Fruit fly (Drosophila melanogaster) whole organism, embryonic: ENCODE results near the gene DAAM.
A peak's percentile ranks its signal among the peaks of the same experiment; 100 is the strongest.

ENCODE experiments used
- Abd-B ChIP-seq: fragments of 200-800 bp; sonication (Bioruptor generic); optimal IDR thresholded peaks from 2 replicates; lab custom pipeline; 2018; ENCODE audit warnings: missing biosample characterization, mild to moderate bottlenecking, missing genetic modification characterization, moderate library complexity
- BEAF-32 ChIP-seq: fragments of 200-800 bp; sonication (Bioruptor generic); optimal IDR thresholded peaks from 3 replicates; lab custom pipeline; 2017; ENCODE audit warnings: missing biosample characterization, missing genetic modification characterization, mild to moderate bottlenecking, moderate library complexity, missing genetic modification reagents
- CG10959 ChIP-seq: fragments of 200-800 bp; sonication (Bioruptor generic); IDR thresholded peaks from 2 replicates; pipeline ENCODE4 v1.3.6; 2022; ENCODE audit warnings: missing biosample characterization, missing genetic modification characterization
- CG12104 ChIP-seq: fragments of 200-800 bp; sonication (Bioruptor generic); optimal IDR thresholded peaks from 3 replicates; lab custom pipeline; 2016; ENCODE audit warnings: missing biosample characterization, missing genetic modification characterization
- CG12155 ChIP-seq: fragments of 200-800 bp; sonication (Bioruptor generic); optimal IDR thresholded peaks from 3 replicates; lab custom pipeline; 2016; ENCODE audit warnings: missing biosample characterization, missing genetic modification characterization
- CG12744 ChIP-seq: fragments of 200-800 bp; sonication (Bioruptor generic); optimal IDR thresholded peaks from 2 replicates; lab custom pipeline; 2016; ENCODE audit warnings: missing biosample characterization, missing genetic modification characterization
- CG12942 ChIP-seq: fragments of 200-800 bp; sonication (Bioruptor generic); optimal IDR thresholded peaks from 3 replicates; lab custom pipeline; 2016; ENCODE audit warnings: missing biosample characterization, missing genetic modification characterization
- CG14667 ChIP-seq: fragments of 200-800 bp; sonication (Bioruptor generic); IDR thresholded peaks from 2 replicates; pipeline ENCODE4 v1.3.6; 2022; ENCODE audit warnings: missing biosample characterization, missing genetic modification characterization
- CG15269 ChIP-seq: fragments of 200-800 bp; sonication (Bioruptor generic); optimal IDR thresholded peaks from 2 replicates; lab custom pipeline; 2018; ENCODE audit warnings: missing biosample characterization, mild to moderate bottlenecking, missing genetic modification characterization, moderate library complexity
- CG1529 ChIP-seq: fragments of 200-800 bp; sonication (Bioruptor generic); optimal IDR thresholded peaks from 3 replicates; lab custom pipeline; 2018; ENCODE audit warnings: missing biosample characterization, missing genetic modification characterization
- CG17186 ChIP-seq: fragments of 200-800 bp; sonication (Bioruptor generic); optimal IDR thresholded peaks from 3 replicates; lab custom pipeline; 2017; ENCODE audit warnings: missing biosample characterization, missing genetic modification reagents, missing genetic modification characterization
- CG17568 ChIP-seq: fragments of 200-800 bp; sonication (Bioruptor generic); optimal IDR thresholded peaks from 2 replicates; lab custom pipeline; 2018; ENCODE audit warnings: missing biosample characterization, mild to moderate bottlenecking, missing genetic modification characterization, moderate library complexity
- CG1792 ChIP-seq: fragments of 200-800 bp; sonication (Bioruptor generic); optimal IDR thresholded peaks from 2 replicates; lab custom pipeline; 2016; ENCODE audit warnings: missing biosample characterization, missing genetic modification characterization
- CG34224 ChIP-seq: fragments of 200-800 bp; sonication (Bioruptor generic); IDR thresholded peaks from 3 replicates; pipeline ENCODE4 v1.3.6; 2022; ENCODE audit warnings: missing biosample characterization, missing genetic modification characterization; ENCODE audit not compliant: partially characterized antibody
- CG34422 ChIP-seq: fragments of 200-800 bp; sonication (Bioruptor generic); IDR thresholded peaks from 3 replicates; pipeline ENCODE4 v1.3.6; 2022; ENCODE audit warnings: missing biosample characterization, missing genetic modification characterization
- CG4854 ChIP-seq: fragments of 200-800 bp; sonication (Bioruptor generic); optimal IDR thresholded peaks from 2 replicates; lab custom pipeline; 2016; ENCODE audit warnings: missing biosample characterization, missing genetic modification characterization, inconsistent platforms
- CG6654 ChIP-seq: fragments of 200-800 bp; sonication (Bioruptor generic); optimal IDR thresholded peaks from 2 replicates; lab custom pipeline; 2017; ENCODE audit warnings: missing biosample characterization, mild to moderate bottlenecking, missing genetic modification characterization
- CG7786 ChIP-seq: fragments of 200-800 bp; sonication (Bioruptor generic); optimal IDR thresholded peaks from 2 replicates; lab custom pipeline; 2016; ENCODE audit warnings: missing biosample characterization, missing genetic modification characterization
- CG8290 ChIP-seq, 3 experiments: fragments of 200-800 bp; sonication (Bioruptor generic); optimal IDR thresholded peaks; 2 replicates each; lab custom pipeline; 2016 to 2019; ENCODE audit warnings: missing biosample characterization in 3 of 3, missing genetic modification characterization in 3 of 3, mild to moderate bottlenecking in 2 of 3, moderate library complexity in 1 of 3
- CG9797 ChIP-seq: fragments of 200-800 bp; sonication (Bioruptor generic); optimal IDR thresholded peaks from 3 replicates; lab custom pipeline; 2018; ENCODE audit warnings: missing biosample characterization, mild to moderate bottlenecking, missing genetic modification characterization
- E2f1 ChIP-seq: fragments of 200-800 bp; sonication (Bioruptor generic); IDR thresholded peaks from 2 replicates; pipeline ENCODE4 v1.3.6; 2022; ENCODE audit warnings: missing biosample characterization, missing genetic modification characterization
- Fer1 ChIP-seq: fragments of 200-800 bp; sonication (Bioruptor generic); optimal IDR thresholded peaks from 2 replicates; lab custom pipeline; 2017; ENCODE audit warnings: missing biosample characterization, mild to moderate bottlenecking, missing genetic modification characterization
- Hand ChIP-seq: fragments of 200-800 bp; sonication (Bioruptor generic); optimal IDR thresholded peaks from 2 replicates; lab custom pipeline; 2017; ENCODE audit warnings: mild to moderate bottlenecking, missing biosample characterization, missing genetic modification reagents, missing genetic modification characterization
- Hmr ChIP-seq: fragments of 200-800 bp; sonication (Bioruptor generic); optimal IDR thresholded peaks from 3 replicates; lab custom pipeline; 2017; ENCODE audit warnings: mild to moderate bottlenecking, missing biosample characterization, missing genetic modification reagents, missing genetic modification characterization
- Hsf ChIP-seq: fragments of 200-800 bp; sonication (Bioruptor generic); optimal IDR thresholded peaks from 3 replicates; lab custom pipeline; 2016; ENCODE audit warnings: missing biosample characterization, missing genetic modification characterization
- Spps ChIP-seq: fragments of 200-800 bp; sonication (Bioruptor generic); optimal IDR thresholded peaks from 2 replicates; lab custom pipeline; 2018; ENCODE audit warnings: missing biosample characterization, mild to moderate bottlenecking, missing genetic modification characterization
- Stat92E ChIP-seq, 3 experiments: fragments of >200 bp in 2 of 3; fragments of 200-800 bp in 1 of 3; sonication (Bioruptor generic) in 1 of 3; optimal IDR thresholded peaks; 2 replicates each; lab custom pipeline; 2017 to 2019; ENCODE audit warnings: missing biosample characterization in 3 of 3, missing genetic modification characterization in 3 of 3, mild to moderate bottlenecking in 1 of 3, moderate library complexity in 1 of 3
- Tbp ChIP-seq: fragments of >200 bp; optimal IDR thresholded peaks from 2 replicates; lab custom pipeline; 2018; ENCODE audit warnings: missing biosample characterization, missing genetic modification characterization
- Vsx1 ChIP-seq: fragments of 200-800 bp; sonication (Bioruptor generic); optimal IDR thresholded peaks from 2 replicates; lab custom pipeline; 2017; ENCODE audit warnings: missing biosample characterization, mild to moderate bottlenecking, missing genetic modification characterization, missing genetic modification reagents
- abd-A ChIP-seq: fragments of 200-800 bp; sonication (Bioruptor generic); optimal IDR thresholded peaks from 3 replicates; lab custom pipeline; 2019; ENCODE audit warnings: missing biosample characterization, mild to moderate bottlenecking, missing genetic modification characterization, moderate library complexity
- bowl ChIP-seq: fragments of 200-800 bp; sonication (Bioruptor generic); IDR thresholded peaks from 2 replicates; pipeline ENCODE4 v1.3.6; 2022; ENCODE audit warnings: missing biosample characterization, missing genetic modification characterization
- chinmo ChIP-seq: fragments of 200-800 bp; sonication (Bioruptor generic); IDR thresholded peaks from 4 replicates; pipeline ENCODE4 v1.3.6; 2022; ENCODE audit warnings: missing biosample characterization, missing genetic modification characterization; ENCODE audit not compliant: partially characterized antibody
- chn ChIP-seq: fragments of 200-800 bp; sonication (Bioruptor generic); optimal IDR thresholded peaks from 2 replicates; lab custom pipeline; 2016; ENCODE audit warnings: missing biosample characterization, missing genetic modification characterization
- disco-r ChIP-seq: fragments of 200-800 bp; sonication (Bioruptor generic); optimal IDR thresholded peaks from 2 replicates; lab custom pipeline; 2016; ENCODE audit warnings: missing biosample characterization, missing genetic modification characterization
- dmrt99B ChIP-seq: fragments of 200-800 bp; sonication (Bioruptor generic); optimal IDR thresholded peaks from 2 replicates; lab custom pipeline; 2018; ENCODE audit warnings: missing biosample characterization, mild to moderate bottlenecking, missing genetic modification characterization, moderate library complexity
- fd3F ChIP-seq: fragments of 200-800 bp; sonication (Bioruptor generic); optimal IDR thresholded peaks from 2 replicates; lab custom pipeline; 2018; ENCODE audit warnings: missing biosample characterization, mild to moderate bottlenecking, missing genetic modification characterization, moderate library complexity
- h ChIP-seq: fragments of >200 bp; optimal IDR thresholded peaks from 2 replicates; lab custom pipeline; 2017
- ham ChIP-seq: fragments of 200-800 bp; sonication (Bioruptor generic); IDR thresholded peaks from 2 replicates; pipeline ENCODE4 v1.3.6; 2022; ENCODE audit warnings: missing biosample characterization, missing genetic modification characterization
- ken ChIP-seq: fragments of 200-800 bp; sonication (Bioruptor generic); IDR thresholded peaks from 3 replicates; pipeline ENCODE4 v1.3.6; 2022; ENCODE audit warnings: missing biosample characterization, missing genetic modification characterization
- prd ChIP-seq, 3 experiments: fragments of >200 bp in 2 of 3; fragments of 200-800 bp in 1 of 3; sonication (Bioruptor generic) in 1 of 3; optimal IDR thresholded peaks in 2 of 3; IDR thresholded peaks in 1 of 3; 2 replicates in 2 of 3; 3 replicates in 1 of 3; pipeline versions ENCODE4 v1.3.6 to Lab custom; 2017 to 2022; ENCODE audit warnings: missing biosample characterization in 1 of 3, missing genetic modification characterization in 1 of 3
- sens ChIP-seq: fragments of 200-800 bp; sonication (Bioruptor generic); peaks from one replicate; lab custom pipeline; 2016; ENCODE audit warnings: missing biosample characterization, missing genetic modification characterization
- sima ChIP-seq: fragments of 200-800 bp; sonication (Bioruptor generic); optimal IDR thresholded peaks from 2 replicates; lab custom pipeline; 2016; ENCODE audit warnings: missing biosample characterization, missing genetic modification characterization
- stwl ChIP-seq: fragments of 200-800 bp; sonication (Bioruptor generic); optimal IDR thresholded peaks from 3 replicates; lab custom pipeline; 2018; ENCODE audit warnings: missing biosample characterization, mild to moderate bottlenecking, missing genetic modification characterization, moderate library complexity
- tll ChIP-seq, 2 experiments: fragments of 200-800 bp in 1 of 2; fragments of >200 bp in 1 of 2; sonication (Bioruptor generic) in 1 of 2; optimal IDR thresholded peaks; 2 replicates each; lab custom pipeline; 2017 to 2019; ENCODE audit warnings: missing biosample characterization in 2 of 2, missing genetic modification characterization in 2 of 2, mild to moderate bottlenecking in 1 of 2, moderate library complexity in 1 of 2
- trh ChIP-seq: fragments of 200-800 bp; sonication (Bioruptor generic); optimal IDR thresholded peaks from 2 replicates; lab custom pipeline; 2016; ENCODE audit warnings: missing biosample characterization, missing genetic modification characterization
- tup ChIP-seq: fragments of 200-800 bp; sonication (Bioruptor generic); optimal IDR thresholded peaks from 2 replicates; lab custom pipeline; 2016; ENCODE audit warnings: missing biosample characterization, mild to moderate bottlenecking, missing genetic modification characterization, moderate library complexity
- zen ChIP-seq: fragments of 200-800 bp; sonication (Bioruptor generic); optimal IDR thresholded peaks from 3 replicates; lab custom pipeline; 2018; ENCODE audit warnings: missing biosample characterization, mild to moderate bottlenecking, missing genetic modification characterization, moderate library complexity
- zf30C ChIP-seq: fragments of 200-800 bp; sonication (Bioruptor generic); optimal IDR thresholded peaks from 3 replicates; lab custom pipeline; 2018; ENCODE audit warnings: missing biosample characterization, mild to moderate bottlenecking, missing genetic modification characterization

Gene DAAM

dm6 chrX:1370104-1370802 lies 48.1 kb upstream of the DAAM start, which contains the start of gene ssx (continued):
- TF ChIP-seq CG17186 (GFP tag; lab: Kevin White, UChicago) (peak; percentile 70), BEAF-32 (peak; percentile 76), trh (GFP tag; lab: Kevin White, UChicago) (no peak), h (lab: Kevin White, UChicago) (no peak), Abd-B (no peak), CG17568 (GFP tag; lab: Kevin White, UChicago) (no peak), CG12942 (peak; percentile 39), chinmo (peak; percentile 77; the same call in 1 of the 4 replicates), Hmr (no peak), Vsx1 (no peak), Spps (tag; lab: Kevin White, UChicago) (no peak), zen (no peak), CG1529 (GFP tag; lab: Kevin White, UChicago) (no peak), prd (optimal IDR thresholded peaks at IDR 0.05; lab: Kevin White, UChicago) (no peak), prd (GFP tag; IDR thresholded peaks at IDR 0.05; lab: Robert Waterston, UW) (peak; percentile 50; the same call in 2 of the 3 replicates), stwl (tag; lab: Kevin White, UChicago) (peak; percentile 82), CG8290 (GFP tag; optimal IDR thresholded peaks at IDR 0.05; lab: Kevin White, UChicago) (peak; percentile 36), CG8290 (tag; optimal IDR thresholded peaks at IDR 0.05; lab: Kevin White, UChicago) (peak in 1 of 2 experiments; percentile 62), sima (GFP tag; lab: Kevin White, UChicago) (no peak), dmrt99B (no peak), fd3F (no peak), CG34422 (0 out of 3 replicates have a peak, but pooled peaks have one; percentile 17), chn (peak; percentile 46), CG12744 (GFP tag; lab: Kevin White, UChicago) (no peak), CG12155 (GFP tag; lab: Kevin White, UChicago) (no peak), CG34224 (GFP tag; lab: Robert Waterston, UW) (peak; percentile 86), bowl (GFP tag; lab: Robert Waterston, UW) (no peak), CG15269 (tag; lab: Kevin White, UChicago) (no peak), CG6654 (no peak), ken (GFP tag; lab: Robert Waterston, UW) (peak; percentile 11; the same call in 1 of the 3 replicates), disco-r (GFP tag; lab: Kevin White, UChicago) (no peak), CG1792 (GFP tag; lab: Kevin White, UChicago) (no peak), tll (GFP tag; optimal IDR thresholded peaks at IDR 0.05; lab: Kevin White, UChicago) (peak in 1 of 2 experiments; percentile 79), E2f1 (GFP tag; lab: Robert Waterston, UW) (peak; percentile 47; the same call in 1 of the 2 replicates), CG4854 (no peak), CG9797 (GFP tag; lab: Kevin White, UChicago) (peak; percentile 30), tup (GFP tag; lab: Kevin White, UChicago) (no peak), Tbp (GFP tag; lab: Kevin White, UChicago) (no peak), CG14667 (GFP tag; lab: Robert Waterston, UW) (no peak), Hand (no peak), CG12104 (GFP tag; lab: Kevin White, UChicago) (no peak), sens (GFP tag; lab: Kevin White, UChicago) (peak; percentile 70), abd-A (tag; lab: Kevin White, UChicago) (no peak), CG7786 (GFP tag; lab: Kevin White, UChicago) (no peak), ham (GFP tag; lab: Robert Waterston, UW) (no peak), Stat92E (GFP tag; optimal IDR thresholded peaks at IDR 0.05; lab: Kevin White, UChicago) (no peak), Fer1 (GFP tag; lab: Kevin White, UChicago) (no peak), zf30C (GFP tag; lab: Kevin White, UChicago) (peak; percentile 94), Hsf (peak; percentile 52), CG10959 (GFP tag; lab: Robert Waterston, UW) (no peak)
